Fruit fly (Drosophila melanogaster): ENCODE results near the gene rump.

rump gene

dm6 chr3R:9555334-9555974 lies 45.3 kb upstream of the rump start, which contains the start of the genes CG9386 and BckdhA (continued):
- TF ChIP-seq Gug (GFP tag; IDR thresholded peaks at IDR 0.05) (peak; percentile 61; the same call in 2 of the 4 replicates), sr (GFP tag; IDR thresholded peaks at IDR 0.05) (no peak), crc (GFP tag; optimal IDR thresholded peaks at IDR 0.05) (no peak), CG6854 (GFP tag; optimal IDR thresholded peaks at IDR 0.05) (no peak), CG15696 (tag; optimal IDR thresholded peaks at IDR 0.05) (peak; percentile 38), CG17829 (tag; optimal IDR thresholded peaks at IDR 0.05) (peak; percentile 45), CG10462 (GFP tag; optimal IDR thresholded peaks at IDR 0.05) (no peak), E2f2 (GFP tag; IDR thresholded peaks at IDR 0.05) (peak; percentile 83), disco-r (GFP tag; optimal IDR thresholded peaks at IDR 0.05) (no peak), wek (GFP tag; optimal IDR thresholded peaks at IDR 0.05) (no peak), CHES-1-like (GFP tag; optimal IDR thresholded peaks at IDR 0.05) (peak; percentile 61), Oaz (GFP tag; IDR thresholded peaks at IDR 0.05) (no peak), D (optimal IDR thresholded peaks at IDR 0.05) (no peak), D (GFP tag; optimal IDR thresholded peaks at IDR 0.05) (no peak), NFAT (GFP tag; IDR thresholded peaks at IDR 0.05) (peak; percentile 76), Eip74EF (GFP tag; optimal IDR thresholded peaks at IDR 0.05) (no peak), CG15479 (GFP tag; optimal IDR thresholded peaks at IDR 0.05) (no peak), Fer1 (GFP tag; optimal IDR thresholded peaks at IDR 0.05) (peak; percentile 42), grau (tag; optimal IDR thresholded peaks at IDR 0.05) (peak; percentile 56), CG31365 (tag; optimal IDR thresholded peaks at IDR 0.05) (no peak), Sox100B (GFP tag; optimal IDR thresholded peaks at IDR 0.05) (no peak), CG10543 (GFP tag; optimal IDR thresholded peaks at IDR 0.05) (peak; percentile 62), Rfx (GFP tag; IDR thresholded peaks at IDR 0.05) (peak; percentile 72), ro (GFP tag; IDR thresholded peaks at IDR 0.05) (no peak), Rx (GFP tag; IDR thresholded peaks at IDR 0.05) (no peak), vvl (GFP tag; IDR thresholded peaks at IDR 0.05) (peak; percentile 74), phol (tag; optimal IDR thresholded peaks at IDR 0.05) (peak; percentile 60), Max (GFP tag; optimal IDR thresholded peaks at IDR 0.05) (peak; percentile 60), CG5245 (GFP tag; optimal IDR thresholded peaks at IDR 0.05) (peak; percentile 0), ATbp (GFP tag; optimal IDR thresholded peaks at IDR 0.05) (no peak), stc (GFP tag; IDR thresholded peaks at IDR 0.05) (no peak), CG1792 (GFP tag; optimal IDR thresholded peaks at IDR 0.05) (no peak), lola (GFP tag; optimal IDR thresholded peaks at IDR 0.05) (peak in 1 of 3 experiments; percentile 48), ab (GFP tag; optimal IDR thresholded peaks at IDR 0.05) (no peak), fd102C (GFP tag; optimal IDR thresholded peaks at IDR 0.05) (no peak), Med (GFP tag) (peak; percentile 92), HLH54F (GFP tag; optimal IDR thresholded peaks at IDR 0.05) (peak; percentile 60), eyg (GFP tag; optimal IDR thresholded peaks at IDR 0.05) (no peak), Bteb2 (GFP tag; optimal IDR thresholded peaks at IDR 0.05) (peak; percentile 35), CG16815 (GFP tag; optimal IDR thresholded peaks at IDR 0.05) (no peak), CG1602 (GFP tag; optimal IDR thresholded peaks at IDR 0.05) (peak; percentile 30), psq (GFP tag; optimal IDR thresholded peaks at IDR 0.05) (no peak), cas (GFP tag; IDR thresholded peaks at IDR 0.05) (no peak), NK7.1 (GFP tag; optimal IDR thresholded peaks at IDR 0.05) (no peak), CG30431 (GFP tag; optimal IDR thresholded peaks at IDR 0.05) (no peak), CTCF (GFP tag; optimal IDR thresholded peaks at IDR 0.05) (no peak), wor (GFP tag; IDR thresholded peaks at IDR 0.05) (no peak), sc (optimal IDR thresholded peaks at IDR 0.05) (no peak), sc (GFP tag; optimal IDR thresholded peaks at IDR 0.05) (no peak), bowl (GFP tag; IDR thresholded peaks at IDR 0.05) (no peak), CG7839 (tag; optimal IDR thresholded peaks at IDR 0.05) (peak; percentile 59), hkb (optimal IDR thresholded peaks at IDR 0.05) (no peak), hkb (GFP tag; IDR thresholded peaks at IDR 0.05) (no peak)
